Fruit fly (Drosophila melanogaster) whole organism, adult: ENCODE measurements around the gene DopEcR.

ENCODE experiments used
- CG12768 ChIP-seq: fragments of 200-800 bp; sonication (Bioruptor generic); optimal IDR thresholded peaks from 2 replicates; lab custom pipeline; 2017; ENCODE audit warnings: missing biosample characterization, missing genetic modification characterization, mild to moderate bottlenecking, moderate library complexity, missing genetic modification reagents
- Clk ChIP-seq: fragments of 200-800 bp; sonication (Bioruptor generic); optimal IDR thresholded peaks from 2 replicates; lab custom pipeline; 2017; ENCODE audit warnings: missing biosample characterization, missing genetic modification characterization
- Crg-1 ChIP-seq: fragments of 200-800 bp; sonication (Bioruptor generic); optimal IDR thresholded peaks from 2 replicates; lab custom pipeline; 2016; ENCODE audit warnings: missing biosample characterization, missing genetic modification characterization
- Mnt ChIP-seq: fragments of 200-800 bp; sonication (Bioruptor generic); optimal IDR thresholded peaks from 2 replicates; lab custom pipeline; 2016; ENCODE audit warnings: missing biosample characterization, mild to moderate bottlenecking, missing genetic modification characterization
- bab1 ChIP-seq: fragments of 200-800 bp; sonication (Bioruptor generic); optimal IDR thresholded peaks from 3 replicates; lab custom pipeline; 2019; ENCODE audit warnings: missing biosample characterization, mild to moderate bottlenecking, missing genetic modification characterization, moderate library complexity
- cic ChIP-seq: fragments of 200-800 bp; sonication (Bioruptor generic); optimal IDR thresholded peaks from 2 replicates; lab custom pipeline; 2017; ENCODE audit warnings: missing biosample characterization, mild to moderate bottlenecking, missing genetic modification characterization, moderate library complexity
- kay ChIP-seq: fragments of 200-800 bp; sonication (Bioruptor generic); peaks from one replicate; lab custom pipeline; 2016; ENCODE audit warnings: missing biosample characterization, missing genetic modification characterization, borderline replicate concordance
- ovo ChIP-seq: fragments of 200-800 bp; sonication (Bioruptor generic); optimal IDR thresholded peaks from 2 replicates; lab custom pipeline; 2016; ENCODE audit warnings: missing biosample characterization, missing genetic modification characterization
- pad ChIP-seq: fragments of 200-800 bp; sonication (Bioruptor generic); optimal IDR thresholded peaks from 3 replicates; lab custom pipeline; 2017; ENCODE audit warnings: missing biosample characterization, missing genetic modification characterization, mild to moderate bottlenecking, moderate library complexity, missing genetic modification reagents
- tj ChIP-seq: fragments of 200-800 bp; sonication (Bioruptor generic); optimal IDR thresholded peaks from 3 replicates; lab custom pipeline; 2017; ENCODE audit warnings: missing biosample characterization, mild to moderate bottlenecking, missing genetic modification characterization, moderate library complexity

dm6 chr3L:4409898-4410629 lies 29.9 kb upstream of the DopEcR start:
- peak; percentile 82 for TF ChIP-seq pad (GFP tag; lab: Kevin White, UChicago)
- TF ChIP-seq Crg-1 (GFP tag; lab: Kevin White, UChicago), result no peak
- TF ChIP-seq ovo (GFP tag; lab: Kevin White, UChicago), result no peak
- peak; percentile 4 for TF ChIP-seq Mnt (GFP tag; lab: Kevin White, UChicago)
- no peak for TF ChIP-seq Clk (GFP tag; lab: Kevin White, UChicago)
- TF ChIP-seq bab1 (GFP tag; lab: Kevin White, UChicago), result no peak
- no peak for TF ChIP-seq kay (GFP tag; lab: Kevin White, UChicago)
- TF ChIP-seq tj (GFP tag; lab: Kevin White, UChicago), result no peak
- no peak for TF ChIP-seq CG12768 (GFP tag; lab: Kevin White, UChicago)
- no peak for TF ChIP-seq cic (GFP tag; lab: Kevin White, UChicago)
